Worm (Caenorhabditis elegans) whole organism, L1 larva: ENCODE results near the gene K03B4.6.
A peak's percentile ranks its signal among the peaks of the same experiment; 100 is the strongest.

Experiments
- C16A3.4 ChIP-seq: fragments of 150-350 bp; optimal IDR thresholded peaks from 2 replicates; lab custom pipeline; 2014; ENCODE audit warnings: missing biosample characterization, missing genetic modification characterization
- aha-1 ChIP-seq: fragments of 150-350 bp; optimal IDR thresholded peaks from 2 replicates; lab custom pipeline; 2014; ENCODE audit warnings: missing biosample characterization, missing genetic modification characterization
- ama-1 ChIP-seq: fragments of 150-350 bp; optimal IDR thresholded peaks from 2 replicates; lab custom pipeline; 2014
- blmp-1 ChIP-seq: fragments of 150-350 bp; optimal IDR thresholded peaks from 2 replicates; lab custom pipeline; 2014; ENCODE audit warnings: missing biosample characterization, missing genetic modification characterization
- ceh-63 ChIP-seq: fragments of 200-800 bp; sonication (Bioruptor generic); optimal IDR thresholded peaks from 2 replicates; lab custom pipeline; 2018; ENCODE audit warnings: mild to moderate bottlenecking, missing genetic modification characterization, missing compliant biosample characterization
- ceh-8 ChIP-seq: fragments of 200-800 bp; sonication (Bioruptor generic); optimal IDR thresholded peaks from 2 replicates; lab custom pipeline; 2018; ENCODE audit warnings: mild to moderate bottlenecking, missing genetic modification characterization, moderate library complexity, missing compliant biosample characterization
- ceh-88 ChIP-seq: fragments of 200-800 bp; sonication (Bioruptor generic); IDR thresholded peaks from 2 replicates; pipeline ENCODE4 v1.3.6; 2022; ENCODE audit warnings: missing genetic modification characterization, missing compliant biosample characterization
- ces-1 ChIP-seq: fragments of 150-350 bp; optimal IDR thresholded peaks from 2 replicates; lab custom pipeline; 2014; ENCODE audit warnings: missing biosample characterization, missing genetic modification reagents, missing genetic modification characterization
- dpl-1 ChIP-seq, 3 experiments: fragments of 150-350 bp in 2 of 3; sonication (generic microtip) in 1 of 3; optimal IDR thresholded peaks; 2 replicates each; lab custom pipeline; 2014 to 2017; ENCODE audit warnings: missing biosample characterization in 3 of 3, missing genetic modification characterization in 3 of 3, missing genetic modification reagents in 3 of 3
- dsc-1 ChIP-seq: sonication (generic microtip); optimal IDR thresholded peaks from 2 replicates; lab custom pipeline; 2016; ENCODE audit warnings: mild to moderate bottlenecking, missing genetic modification characterization, missing compliant biosample characterization
- efl-1 ChIP-seq, 4 experiments: fragments of 150-350 bp; optimal IDR thresholded peaks in 3 of 4; peaks in 1 of 4; 1 replicate in 1 of 4; 2 replicates in 3 of 4; lab custom pipeline; 2014; ENCODE audit warnings: missing biosample characterization in 2 of 4, missing genetic modification characterization in 2 of 4, missing genetic modification reagents in 2 of 4
- efl-3 ChIP-seq: fragments of 200-800 bp; sonication (Bioruptor generic); optimal IDR thresholded peaks from 2 replicates; lab custom pipeline; 2018; ENCODE audit warnings: mild to moderate bottlenecking, missing genetic modification characterization, missing compliant biosample characterization
- egl-13 ChIP-seq: sonication (generic microtip); optimal IDR thresholded peaks from 2 replicates; lab custom pipeline; 2016; ENCODE audit warnings: missing genotype, missing genetic modification reagents, missing genetic modification characterization, missing compliant biosample characterization
- elt-2 ChIP-seq: sonication (generic microtip); optimal IDR thresholded peaks from 2 replicates; lab custom pipeline; 2016; ENCODE audit warnings: missing genetic modification characterization, mild to moderate bottlenecking, inconsistent platforms, missing compliant biosample characterization, missing genetic modification reagents
- fos-1 ChIP-seq: fragments of 150-350 bp; optimal IDR thresholded peaks from 2 replicates; lab custom pipeline; 2014; ENCODE audit warnings: missing biosample characterization, missing genetic modification characterization
- hlh-4 ChIP-seq: sonication (generic microtip); optimal IDR thresholded peaks from 2 replicates; lab custom pipeline; 2016; ENCODE audit warnings: mild to moderate bottlenecking, missing genetic modification characterization, missing compliant biosample characterization
- isw-1 ChIP-seq: fragments of 200-800 bp; sonication (Bioruptor generic); IDR thresholded peaks from 2 replicates; pipeline ENCODE4 v1.3.6; 2022; ENCODE audit warnings: missing genetic modification characterization, missing compliant biosample characterization
- jun-1 ChIP-seq: fragments of 150-350 bp; optimal IDR thresholded peaks from 2 replicates; lab custom pipeline; 2014; ENCODE audit warnings: missing biosample characterization, missing genetic modification reagents, missing genetic modification characterization
- lin-14 ChIP-seq: fragments of 200-800 bp; sonication (Bioruptor generic); optimal IDR thresholded peaks from 2 replicates; lab custom pipeline; 2018; ENCODE audit warnings: mild to moderate bottlenecking, missing genetic modification characterization, moderate library complexity, missing compliant biosample characterization
- mab-9 ChIP-seq: fragments of 200-800 bp; sonication (Bioruptor generic); IDR thresholded peaks from 2 replicates; pipeline ENCODE4 v1.3.6; 2022; ENCODE audit warnings: missing genetic modification reagents, missing genetic modification characterization, missing compliant biosample characterization
- mep-1 ChIP-seq: fragments of 150-350 bp; optimal IDR thresholded peaks from 2 replicates; lab custom pipeline; 2014; ENCODE audit warnings: missing biosample characterization, missing genetic modification characterization
- sptf-1 ChIP-seq: fragments of 150-350 bp; optimal IDR thresholded peaks from 2 replicates; lab custom pipeline; 2014; ENCODE audit warnings: missing biosample characterization, missing genetic modification characterization
- swsn-7 ChIP-seq: sonication (generic microtip); optimal IDR thresholded peaks from 2 replicates; lab custom pipeline; 2016; ENCODE audit warnings: missing genetic modification characterization, missing compliant biosample characterization
- unc-30 ChIP-seq: sonication (generic microtip); optimal IDR thresholded peaks from 2 replicates; lab custom pipeline; 2017; ENCODE audit warnings: missing biosample characterization, missing genetic modification characterization
- unc-62 ChIP-seq: fragments of 150-350 bp; optimal IDR thresholded peaks from 2 replicates; lab custom pipeline; 2014; ENCODE audit warnings: missing biosample characterization, missing genetic modification reagents, missing genetic modification characterization
- unc-86 ChIP-seq: sonication (generic microtip); optimal IDR thresholded peaks from 2 replicates; lab custom pipeline; 2016; ENCODE audit warnings: missing genetic modification characterization, missing compliant biosample characterization
- unc-98 ChIP-seq: fragments of 200-800 bp; sonication (Bioruptor generic); IDR thresholded peaks from 2 replicates; pipeline ENCODE4 v1.3.6; 2022; ENCODE audit warnings: missing genetic modification characterization, missing compliant biosample characterization
- xbp-1 ChIP-seq: sonication (generic microtip); optimal IDR thresholded peaks from 2 replicates; lab custom pipeline; 2016; ENCODE audit warnings: missing genetic modification characterization, missing compliant biosample characterization
- ztf-11 ChIP-seq, 2 experiments: sonication (generic microtip); optimal IDR thresholded peaks; 2 replicates each; lab custom pipeline; 2016 to 2017; ENCODE audit warnings: missing genetic modification characterization in 2 of 2, missing biosample characterization in 1 of 2, missing compliant biosample characterization in 1 of 2
- ztf-4 ChIP-seq: fragments of 150-350 bp; optimal IDR thresholded peaks from 2 replicates; lab custom pipeline; 2014; ENCODE audit warnings: missing biosample characterization, missing genetic modification characterization

Gene K03B4.6

ce11 chrV:4649649-4650384 is 26.2 kb downstream of the K03B4.6 start:
- TF ChIP-seq dpl-1 (GFP tag; optimal IDR thresholded peaks at IDR 0.05; lab: Kevin White, UChicago) (no peak), C16A3.4 (tag; lab: Kevin White, UChicago) (no peak), egl-13 (tag; lab: Kevin White, UChicago) (no peak), jun-1 (tag; lab: Kevin White, UChicago) (no peak), ztf-11 (tag; optimal IDR thresholded peaks at IDR 0.05; lab: Kevin White, UChicago) (no peak), efl-1 (optimal IDR thresholded peaks at IDR 0.05; lab: Kevin White, UChicago) (no peak), efl-1 (GFP tag; optimal IDR thresholded peaks at IDR 0.05 in 1 of 2; lab: Kevin White, UChicago) (peak in 1 of 2 experiments; percentile 57)

- TF ChIP-seq xbp-1 (tag; lab: Kevin White, UChicago), result no peak
- TF ChIP-seq blmp-1 (tag; lab: Kevin White, UChicago), result peak; percentile 41
- no peak for TF ChIP-seq fos-1 (tag; lab: Kevin White, UChicago)
- no peak for TF ChIP-seq ztf-4 (tag; lab: Kevin White, UChicago)
- no peak for TF ChIP-seq sptf-1 (tag; lab: Kevin White, UChicago)
- TF ChIP-seq isw-1 (GFP tag; lab: Robert Waterston, UW), result no peak
Observed at ce11 chrV:4648527-4648926, 27.5 kb downstream of the K03B4.6 start, which contains the start of gene F41F3.8. Gene F41F3.8 (plus strand): TSS chrV:4648827.

ce11 chrV:4647857-4648256 is 28.1 kb downstream of the K03B4.6 start, which contains the start of gene F41F3.3:
Gene F41F3.3 (minus strand): TSS chrV:4648239.
- TF ChIP-seq ceh-8 (GFP tag; lab: Kevin White, UChicago) (peak; percentile 75), ceh-88 (GFP tag; lab: Robert Waterston, UW) (no peak), efl-1 (optimal IDR thresholded peaks at IDR 0.05; lab: Kevin White, UChicago) (no peak), efl-1 (GFP tag; optimal IDR thresholded peaks at IDR 0.05 in 1 of 2; lab: Kevin White, UChicago) (peak in 1 of 2 experiments; percentile 57), ama-1 (lab: Kevin White, UChicago) (peak; percentile 46)

ce11 chrV:4647279-4647819 is 28.6 kb downstream of the K03B4.6 start:
- peak; percentile 55 for TF ChIP-seq ama-1 (lab: Kevin White, UChicago)
- TF ChIP-seq ceh-63 (GFP tag; lab: Kevin White, UChicago), result no peak

ce11 chrV:4642691-4643090 is 33.3 kb downstream of the K03B4.6 start, which contains the start of gene soc-1:
Gene soc-1 (plus strand): TSS chrV:4642952.
- TF ChIP-seq swsn-7 (tag; lab: Kevin White, UChicago), result no peak
- TF ChIP-seq lin-14, result no peak
- TF ChIP-seq mep-1 (tag; lab: Kevin White, UChicago), result no peak
- no peak for TF ChIP-seq sptf-1 (tag; lab: Kevin White, UChicago)
- no peak for TF ChIP-seq efl-3 (GFP tag; lab: Kevin White, UChicago)
- TF ChIP-seq unc-30 (tag; lab: Kevin White, UChicago), result no peak
- TF ChIP-seq mab-9 (GFP tag; lab: Robert Waterston, UW), result no peak
- TF ChIP-seq ama-1 (lab: Kevin White, UChicago), result no peak
- no peak for TF ChIP-seq dsc-1 (tag; lab: Kevin White, UChicago)
- TF ChIP-seq egl-13 (tag; lab: Kevin White, UChicago), result no peak
- TF ChIP-seq ceh-88 (GFP tag; lab: Robert Waterston, UW), result no peak
- no peak for TF ChIP-seq ces-1 (GFP tag; lab: Kevin White, UChicago)
- no peak for TF ChIP-seq hlh-4 (tag; lab: Kevin White, UChicago)
- TF ChIP-seq elt-2 (tag; lab: Kevin White, UChicago), result no peak
- no peak for TF ChIP-seq unc-86 (tag; lab: Kevin White, UChicago)
- no peak for TF ChIP-seq unc-98
- TF ChIP-seq ceh-63 (GFP tag; lab: Kevin White, UChicago), result no peak
- no peak for TF ChIP-seq unc-62 (GFP tag; lab: Kevin White, UChicago)
- no peak for TF ChIP-seq aha-1 (tag; lab: Kevin White, UChicago)
- TF ChIP-seq, all 84 proteins: peak for 0
